Worm (Caenorhabditis elegans) whole organism, young adult: ENCODE results near the gene inx-11.

ENCODE experiments used
- B0261.1 ChIP-seq: sonication (generic microtip); optimal IDR thresholded peaks from 2 replicates; lab custom pipeline; 2016; ENCODE audit warnings: mild to moderate bottlenecking, missing genetic modification characterization, moderate library complexity, missing compliant biosample characterization
- C06A6.2 ChIP-seq: fragments of 200-800 bp; sonication (Bioruptor generic); conservative IDR thresholded peaks from 2 replicates; pipeline ENCODE4 v1.3.6; 2022; ENCODE audit warnings: missing genetic modification characterization, missing compliant biosample characterization
- F10E7.11 ChIP-seq: sonication (generic microtip); optimal IDR thresholded peaks from 2 replicates; lab custom pipeline; 2017; ENCODE audit warnings: mild to moderate bottlenecking, missing genetic modification characterization, moderate library complexity, missing compliant biosample characterization
- K12H6.12 ChIP-seq: fragments of 200-800 bp; sonication (Bioruptor generic); optimal IDR thresholded peaks from 2 replicates; lab custom pipeline; 2018; ENCODE audit warnings: mild to moderate bottlenecking, missing genetic modification characterization, missing compliant biosample characterization
- Y53G8AR.9 ChIP-seq: fragments of 200-800 bp; sonication (Bioruptor generic); conservative IDR thresholded peaks from 2 replicates; pipeline ENCODE4 v1.3.6; 2022; ENCODE audit warnings: missing genetic modification reagents, missing genetic modification characterization, missing compliant biosample characterization
- Y56A3A.18 ChIP-seq: fragments of 200-800 bp; sonication (Bioruptor generic); IDR thresholded peaks from 2 replicates; pipeline ENCODE4 v1.3.6; 2022; ENCODE audit warnings: missing genetic modification reagents, missing genetic modification characterization, missing compliant biosample characterization
- attf-5 ChIP-seq: fragments of 200-800 bp; sonication (Bioruptor generic); optimal IDR thresholded peaks from 2 replicates; lab custom pipeline; 2018; ENCODE audit warnings: mild to moderate bottlenecking, missing genetic modification characterization, missing compliant biosample characterization
- attf-6 ChIP-seq: fragments of 200-800 bp; sonication (Bioruptor generic); IDR thresholded peaks from 2 replicates; pipeline ENCODE4 v1.3.6; 2022; ENCODE audit warnings: missing genetic modification reagents, missing genetic modification characterization, missing compliant biosample characterization
- ccch-3 ChIP-seq: fragments of 200-800 bp; sonication (Bioruptor generic); optimal IDR thresholded peaks from 2 replicates; lab custom pipeline; 2018; ENCODE audit warnings: mild to moderate bottlenecking, missing genetic modification characterization, missing compliant biosample characterization
- cebp-1 ChIP-seq, 2 experiments: fragments of 200-800 bp in 1 of 2; sonication (Bioruptor generic) in 1 of 2; sonication (generic microtip) in 1 of 2; IDR thresholded peaks in 1 of 2; optimal IDR thresholded peaks in 1 of 2; 2 replicates each; pipeline versions ENCODE4 v1.3.6 to Lab custom; 2017 to 2022; ENCODE audit warnings: missing compliant biosample characterization in 2 of 2, missing genetic modification characterization in 2 of 2, mild to moderate bottlenecking in 1 of 2, missing genetic modification reagents in 1 of 2, moderate library complexity in 1 of 2
- cebp-2 ChIP-seq: fragments of 200-800 bp; sonication (Bioruptor generic); IDR thresholded peaks from 2 replicates; pipeline ENCODE4 v1.3.6; 2022; ENCODE audit warnings: missing genetic modification characterization, missing compliant biosample characterization
- ceh-27 ChIP-seq: fragments of 200-800 bp; sonication (Bioruptor generic); optimal IDR thresholded peaks from 2 replicates; lab custom pipeline; 2018; ENCODE audit warnings: mild to moderate bottlenecking, missing genetic modification characterization, moderate library complexity, missing compliant biosample characterization
- ceh-40 ChIP-seq: fragments of 200-800 bp; sonication (Bioruptor generic); IDR thresholded peaks from 2 replicates; pipeline ENCODE4 v1.3.6; 2022; ENCODE audit warnings: missing genetic modification characterization, missing compliant biosample characterization
- chd-7 ChIP-seq: sonication (generic microtip); optimal IDR thresholded peaks from 2 replicates; lab custom pipeline; 2016; ENCODE audit warnings: mild to moderate bottlenecking, missing genetic modification characterization, moderate library complexity, missing compliant biosample characterization
- dox-1 ChIP-seq: fragments of 200-800 bp; sonication (Bioruptor generic); IDR thresholded peaks from 2 replicates; pipeline ENCODE4 v1.3.6; 2022; ENCODE audit warnings: missing genetic modification reagents, missing genetic modification characterization, missing compliant biosample characterization
- efl-1 ChIP-seq: fragments of 150-350 bp; optimal IDR thresholded peaks from 2 replicates; lab custom pipeline; 2014; ENCODE audit warnings: missing biosample characterization, missing genetic modification reagents, missing genetic modification characterization
- ets-4 ChIP-seq: fragments of 200-800 bp; sonication (Bioruptor generic); optimal IDR thresholded peaks from 2 replicates; lab custom pipeline; 2018; ENCODE audit warnings: mild to moderate bottlenecking, missing genetic modification characterization, missing compliant biosample characterization
- him-1 ChIP-seq: sonication (generic microtip); optimal IDR thresholded peaks from 2 replicates; lab custom pipeline; 2016; ENCODE audit warnings: missing genotype, missing genetic modification reagents, missing genetic modification characterization, missing compliant biosample characterization
- hsf-1 ChIP-seq: fragments of 200-800 bp; sonication (Bioruptor generic); IDR thresholded peaks from 2 replicates; pipeline ENCODE4 v1.3.6; 2022; ENCODE audit warnings: missing genetic modification reagents, missing genetic modification characterization, missing compliant biosample characterization
- let-607 ChIP-seq, 2 experiments: fragments of 200-800 bp in 1 of 2; sonication (Bioruptor generic) in 1 of 2; sonication (generic microtip) in 1 of 2; optimal IDR thresholded peaks; 2 replicates each; lab custom pipeline; 2016 to 2018; ENCODE audit warnings: mild to moderate bottlenecking in 2 of 2, missing compliant biosample characterization in 2 of 2, missing genetic modification characterization in 2 of 2, moderate library complexity in 2 of 2, missing genotype in 1 of 2
- lin-40 ChIP-seq: sonication (generic microtip); optimal IDR thresholded peaks from 2 replicates; lab custom pipeline; 2016; ENCODE audit warnings: missing genetic modification characterization, mild to moderate bottlenecking, missing compliant biosample characterization, missing genotype, missing genetic modification reagents
- madf-3 ChIP-seq: fragments of 200-800 bp; sonication (Bioruptor generic); IDR thresholded peaks from 2 replicates; pipeline ENCODE4 v1.3.6; 2022; ENCODE audit warnings: missing genetic modification reagents, missing genetic modification characterization, missing compliant biosample characterization
- madf-8 ChIP-seq: fragments of 200-800 bp; sonication (Bioruptor generic); conservative IDR thresholded peaks from 2 replicates; pipeline ENCODE4 v1.3.6; 2022; ENCODE audit warnings: missing genetic modification reagents, missing genetic modification characterization, missing compliant biosample characterization
- mcd-1 ChIP-seq: fragments of 200-800 bp; sonication (Bioruptor generic); IDR thresholded peaks from 2 replicates; pipeline ENCODE4 v1.3.6; 2022; ENCODE audit warnings: missing genetic modification reagents, missing genetic modification characterization, missing compliant biosample characterization
- nhr-80 ChIP-seq: sonication (generic microtip); optimal IDR thresholded peaks from 2 replicates; lab custom pipeline; 2016; ENCODE audit warnings: missing genetic modification characterization, missing compliant biosample characterization
- nhr-90 ChIP-seq: sonication (generic microtip); optimal IDR thresholded peaks from 2 replicates; lab custom pipeline; 2016; ENCODE audit warnings: missing genotype, mild to moderate bottlenecking, missing genetic modification characterization, missing compliant biosample characterization
- pbrm-1 ChIP-seq: fragments of 200-800 bp; sonication (Bioruptor generic); IDR thresholded peaks from 2 replicates; pipeline ENCODE4 v1.3.6; 2022; ENCODE audit warnings: missing genetic modification reagents, missing genetic modification characterization, missing compliant biosample characterization
- rec-8 ChIP-seq, 2 experiments: sonication (generic microtip); optimal IDR thresholded peaks; 2 replicates each; lab custom pipeline; 2016; ENCODE audit warnings: mild to moderate bottlenecking in 2 of 2, missing genetic modification characterization in 2 of 2, missing genetic modification reagents in 2 of 2, missing genotype in 2 of 2, missing biosample characterization in 1 of 2, missing compliant biosample characterization in 1 of 2, moderate library complexity in 1 of 2
- repo-1 ChIP-seq: sonication (generic microtip); optimal IDR thresholded peaks from 2 replicates; lab custom pipeline; 2017; ENCODE audit warnings: mild to moderate bottlenecking, missing genetic modification characterization, missing compliant biosample characterization
- snpc-4 ChIP-seq, 5 experiments: fragments of 150-350 bp in 1 of 5; sonication (generic microtip) in 4 of 5; optimal IDR thresholded peaks; 2 replicates each; lab custom pipeline; 2014 to 2018; ENCODE audit warnings: missing genetic modification characterization in 5 of 5, missing biosample characterization in 3 of 5, antibody characterized with exemption in 2 of 5, mild to moderate bottlenecking in 2 of 5, missing compliant biosample characterization in 2 of 5, missing genotype in 2 of 5, moderate library complexity in 2 of 5, missing genetic modification reagents in 1 of 5
- sptf-2 ChIP-seq: fragments of 200-800 bp; sonication (Bioruptor generic); optimal IDR thresholded peaks from 2 replicates; lab custom pipeline; 2018; ENCODE audit warnings: mild to moderate bottlenecking, missing genetic modification characterization, missing compliant biosample characterization
- zfh-2 ChIP-seq: fragments of 200-800 bp; sonication (Bioruptor generic); conservative IDR thresholded peaks from 2 replicates; pipeline ENCODE4 v1.3.6; 2022; ENCODE audit warnings: missing genetic modification reagents, missing genetic modification characterization, missing compliant biosample characterization
- zim-3 ChIP-seq: sonication (generic microtip); optimal IDR thresholded peaks from 2 replicates; lab custom pipeline; 2017; ENCODE audit warnings: mild to moderate bottlenecking, missing genetic modification characterization, moderate library complexity, missing compliant biosample characterization
- ztf-28 ChIP-seq: fragments of 200-800 bp; sonication (Bioruptor generic); IDR thresholded peaks from 2 replicates; pipeline ENCODE4 v1.3.6; 2022; ENCODE audit warnings: missing genetic modification reagents, missing genetic modification characterization, missing compliant biosample characterization

The inx-11 gene

DNA sequence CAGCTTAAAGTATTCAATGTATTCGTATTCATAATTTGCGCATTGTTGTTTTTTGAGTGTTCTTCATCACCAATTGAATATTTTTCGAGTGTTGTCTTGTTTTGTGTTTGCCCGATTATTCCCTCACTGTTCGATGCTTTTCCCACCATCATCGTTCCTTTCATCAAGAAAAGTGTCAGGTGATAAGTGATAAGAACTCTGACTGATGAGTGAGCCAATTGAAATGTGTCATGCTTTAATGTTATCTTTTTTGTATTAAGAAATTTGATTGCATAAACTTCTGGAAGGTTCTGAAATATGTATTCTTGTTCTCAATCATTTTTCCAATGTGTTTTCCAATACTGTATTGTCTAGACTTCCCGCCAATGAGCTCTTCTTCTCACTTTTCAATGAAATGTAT lies 11.7 kb upstream of the inx-11 start:
- TF ChIP-seq cebp-1 (GFP tag; IDR thresholded peaks at IDR 0.05; lab: Robert Waterston, UW) = no peak
- peak; percentile 57 for TF ChIP-seq cebp-1 (tag; optimal IDR thresholded peaks at IDR 0.05; lab: Kevin White, UChicago)
- TF ChIP-seq let-607 (tag; optimal IDR thresholded peaks at IDR 0.05; lab: Kevin White, UChicago) = peak in 1 of 2 experiments; percentile 6
- TF ChIP-seq nhr-80 (tag; lab: Kevin White, UChicago) = peak; percentile 72
- TF ChIP-seq ets-4 (GFP tag; lab: Kevin White, UChicago) = no peak
- peak; percentile 25; the same call in 1 of the 2 replicates for TF ChIP-seq hsf-1 (GFP tag; lab: Robert Waterston, UW)
- TF ChIP-seq snpc-4 (GFP tag; optimal IDR thresholded peaks at IDR 0.05; lab: Kevin White, UChicago) = no peak
- peak in 1 of 4 experiments; percentile 13 for TF ChIP-seq snpc-4 (tag; optimal IDR thresholded peaks at IDR 0.05; lab: Kevin White, UChicago)
- TF ChIP-seq B0261.1 (tag; lab: Kevin White, UChicago) = no peak

DNA sequence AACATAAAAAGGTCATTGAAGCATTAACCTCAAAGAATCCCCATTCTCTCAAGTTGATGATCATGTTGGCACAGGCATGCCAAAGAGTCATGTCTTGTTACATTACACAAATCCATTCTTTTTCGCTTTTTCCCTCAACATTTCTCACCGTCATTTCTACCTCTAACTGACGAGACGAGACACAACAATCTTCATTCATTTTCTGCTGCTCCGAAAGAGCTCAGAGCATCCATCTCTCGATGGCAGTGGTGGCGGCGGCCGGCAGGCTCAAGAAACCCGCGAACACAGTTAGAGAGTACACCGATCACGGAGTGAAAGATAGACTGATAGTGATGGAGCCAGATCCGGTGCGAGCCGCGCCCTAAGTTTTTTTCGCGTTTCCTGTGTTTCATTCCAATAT lies 9.9 kb upstream of the inx-11 start:
- TF ChIP-seq attf-6 (no peak), chd-7 (tag; lab: Kevin White, UChicago) (peak; percentile 26), pbrm-1 (peak; percentile 38; the same call in 1 of the 2 replicates), nhr-90 (tag; lab: Kevin White, UChicago) (peak; percentile 5), zfh-2 (GFP tag; lab: Robert Waterston, UW) (peak; percentile 92), K12H6.12 (peak; percentile 9), dox-1 (GFP tag; lab: Robert Waterston, UW) (no peak), zim-3 (tag; lab: Kevin White, UChicago) (peak; percentile 34)

DNA sequence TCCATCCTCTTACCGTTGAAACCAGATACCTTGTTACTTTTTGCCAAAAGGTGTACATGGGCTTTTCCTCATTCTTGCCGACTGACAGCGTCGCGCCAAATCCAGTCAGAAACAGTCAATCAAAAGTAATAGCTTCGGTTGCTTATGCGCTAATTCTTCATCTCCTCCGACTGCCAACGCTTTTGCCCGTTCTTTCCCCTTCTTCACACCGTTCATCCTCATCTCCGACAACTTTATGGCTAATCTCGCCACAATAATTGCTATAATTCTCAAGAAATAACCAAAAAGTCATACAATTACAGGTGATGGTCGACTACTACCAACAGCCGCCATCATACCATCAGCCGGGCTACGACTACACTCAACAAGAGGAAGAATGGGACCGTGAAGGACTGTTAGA lies 8.9 kb upstream of the inx-11 start, which contains the start of gene atn-1:
Gene atn-1 (plus strand): TSS at position 301 of the 400 bp plus-strand sequence.
- TF ChIP-seq lin-40 (tag; lab: Kevin White, UChicago) (no peak), Y53G8AR.9 (GFP tag; lab: Robert Waterston, UW) (no peak), efl-1 (GFP tag; lab: Kevin White, UChicago) (no peak), madf-8 (no peak), ceh-40 (no peak), rec-8 (tag; optimal IDR thresholded peaks at IDR 0.05; lab: Kevin White, UChicago) (no peak), him-1 (no peak), F10E7.11 (tag; lab: Kevin White, UChicago) (no peak), attf-5 (no peak), ccch-3 (no peak), madf-3 (GFP tag; lab: Robert Waterston, UW) (no peak), cebp-2 (GFP tag; lab: Robert Waterston, UW) (no peak), repo-1 (tag; lab: Kevin White, UChicago) (no peak), nhr-90 (tag; lab: Kevin White, UChicago) (no peak), C06A6.2 (GFP tag; lab: Robert Waterston, UW) (no peak), mcd-1 (GFP tag; lab: Robert Waterston, UW) (no peak), sptf-2 (GFP tag; lab: Kevin White, UChicago) (no peak), Y56A3A.18 (no peak), ztf-28 (no peak), ceh-27 (GFP tag; lab: Kevin White, UChicago) (no peak)
